Worm (Caenorhabditis elegans): ENCODE measurements around the gene ttm-1.
A peak's percentile ranks its signal among the peaks of the same experiment; 100 is the strongest.

The ttm-1 gene

DNA sequence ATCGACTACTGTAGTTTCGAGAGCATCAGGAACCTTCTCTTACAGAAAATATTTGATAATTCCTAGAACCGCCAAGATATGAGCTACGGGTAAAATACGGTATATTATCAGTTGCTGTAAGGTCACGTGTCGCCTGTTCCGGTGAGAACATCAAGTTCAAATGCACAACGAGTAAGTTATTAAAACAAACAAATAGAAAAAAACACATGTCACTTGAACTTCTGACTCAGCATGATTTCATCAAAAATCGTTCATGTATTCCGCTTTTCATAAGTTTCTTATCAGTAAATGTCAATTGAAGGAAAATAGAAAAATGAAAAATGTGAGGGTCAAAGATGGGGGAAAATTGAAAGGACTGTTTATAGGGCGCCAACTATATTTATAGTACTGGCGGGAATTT, 6.1 kb downstream of the ttm-1 start:
- peak; percentile 60 for TF ChIP-seq pqm-1 (tag; optimal IDR thresholded peaks at IDR 0.05)
- TF ChIP-seq ceh-82 (tag; optimal IDR thresholded peaks at IDR 0.05), result no peak
- TF ChIP-seq jun-1 (tag; optimal IDR thresholded peaks at IDR 0.05), result peak; percentile 18
- peak; percentile 52 for TF ChIP-seq pha-4 (tag; optimal IDR thresholded peaks at IDR 0.05)
- TF ChIP-seq lsy-12 (tag; optimal IDR thresholded peaks at IDR 0.05), result no peak
- peak; percentile 81 for TF ChIP-seq elt-2 (tag; optimal IDR thresholded peaks at IDR 0.05)
- no peak for TF ChIP-seq elt-3 (tag; optimal IDR thresholded peaks at IDR 0.05)

DNA sequence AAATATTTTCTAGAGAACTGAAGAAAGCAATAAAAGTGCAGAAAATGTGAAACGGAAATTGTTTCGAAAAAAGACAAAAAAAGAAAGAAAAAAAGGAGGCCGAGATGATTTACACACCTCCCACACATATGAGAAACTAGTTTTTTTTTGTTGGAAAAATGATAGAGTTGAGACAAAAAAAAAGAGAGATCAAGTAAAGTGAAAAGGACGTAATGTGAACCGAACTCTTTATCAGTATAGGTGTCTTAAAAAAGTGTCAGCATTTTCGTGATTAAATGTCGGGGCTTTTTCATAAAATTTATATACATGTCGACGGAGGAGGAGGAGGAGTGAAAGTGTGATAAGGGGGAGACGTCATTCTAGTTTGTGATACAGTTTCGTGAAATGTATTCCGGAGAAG, 7.5 kb downstream of the ttm-1 start:
- TF ChIP-seq pqm-1 (tag; optimal IDR thresholded peaks at IDR 0.05) (peak; percentile 39), jun-1 (tag; optimal IDR thresholded peaks at IDR 0.05) (peak; percentile 42), elt-2 (tag; optimal IDR thresholded peaks at IDR 0.05) (peak; percentile 90), zag-1 (tag; optimal IDR thresholded peaks at IDR 0.05) (no peak)

DNA sequence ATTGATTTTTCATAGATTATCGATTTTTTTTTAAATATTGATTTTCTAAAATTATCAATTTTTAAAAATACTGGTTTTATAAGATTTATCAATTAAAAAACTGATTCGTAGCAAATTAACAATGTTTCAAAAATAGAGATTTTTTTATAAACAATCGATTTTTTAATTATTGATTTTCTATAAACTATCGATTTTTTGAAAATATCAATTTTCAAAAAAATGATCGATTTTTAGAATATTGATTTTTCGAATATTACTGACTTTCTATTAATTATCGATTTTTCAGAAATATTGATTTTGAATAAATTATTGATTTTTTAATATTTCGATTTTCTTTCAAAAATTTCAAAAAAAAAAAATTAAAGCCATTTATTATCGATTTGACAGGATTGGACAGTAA, 14.2 kb downstream of the ttm-1 start:
- TF ChIP-seq ceh-28 (tag; optimal IDR thresholded peaks at IDR 0.05), result peak; percentile 98
- TF ChIP-seq nhr-237 (tag; optimal IDR thresholded peaks at IDR 0.05), result no peak

DNA sequence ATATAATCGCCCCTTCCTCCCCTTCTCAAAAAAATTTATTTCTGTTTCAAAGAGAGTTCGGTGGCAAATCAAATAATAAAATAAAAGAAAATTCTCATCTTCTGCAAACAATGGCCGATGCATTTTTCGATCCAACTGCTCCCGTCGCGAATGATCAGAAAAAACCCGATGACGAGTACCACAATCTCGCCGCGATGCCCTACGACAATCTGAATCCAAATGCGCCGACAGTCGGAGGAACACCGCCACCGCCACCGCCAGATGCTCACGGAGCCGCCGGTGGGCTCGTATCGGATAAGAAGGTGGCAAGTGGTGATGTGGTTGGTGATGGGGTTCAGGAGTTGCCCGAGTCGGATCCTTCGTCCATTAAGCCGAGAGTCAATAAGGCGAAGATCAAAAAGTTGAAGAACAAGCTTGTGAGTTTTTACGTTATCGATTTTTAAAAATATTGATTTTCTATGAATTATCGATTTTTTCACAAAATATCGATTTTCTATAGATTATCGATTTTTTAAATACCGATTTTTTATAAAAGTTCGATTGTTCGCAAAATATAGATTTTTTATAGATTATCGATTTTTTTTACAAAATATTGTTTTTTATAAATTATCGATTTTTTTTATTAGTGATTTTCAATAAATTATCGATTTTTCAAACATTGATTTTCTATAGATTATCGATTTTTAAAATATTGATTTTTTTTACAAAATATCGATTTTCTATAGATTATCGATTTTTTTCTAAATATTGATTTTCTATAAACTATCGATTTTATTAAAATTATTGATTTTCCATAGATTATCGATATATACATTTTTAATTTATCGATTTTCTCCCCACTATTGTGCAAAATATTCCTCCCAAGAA, 15.2 kb downstream of the ttm-1 start, which contains the start of gene Y39E4A.1:
Y39E4A.1 (plus strand) TSS at position 51 of the 867 bp plus-strand sequence.
- TF ChIP-seq ceh-82 (tag; optimal IDR thresholded peaks at IDR 0.05), result no peak
- no peak for TF ChIP-seq nhr-28 (tag; optimal IDR thresholded peaks at IDR 0.05)
- no peak for TF ChIP-seq pha-4 (tag; optimal IDR thresholded peaks at IDR 0.05)
- peak; percentile 99 for TF ChIP-seq ceh-28 (tag; optimal IDR thresholded peaks at IDR 0.05)

DNA sequence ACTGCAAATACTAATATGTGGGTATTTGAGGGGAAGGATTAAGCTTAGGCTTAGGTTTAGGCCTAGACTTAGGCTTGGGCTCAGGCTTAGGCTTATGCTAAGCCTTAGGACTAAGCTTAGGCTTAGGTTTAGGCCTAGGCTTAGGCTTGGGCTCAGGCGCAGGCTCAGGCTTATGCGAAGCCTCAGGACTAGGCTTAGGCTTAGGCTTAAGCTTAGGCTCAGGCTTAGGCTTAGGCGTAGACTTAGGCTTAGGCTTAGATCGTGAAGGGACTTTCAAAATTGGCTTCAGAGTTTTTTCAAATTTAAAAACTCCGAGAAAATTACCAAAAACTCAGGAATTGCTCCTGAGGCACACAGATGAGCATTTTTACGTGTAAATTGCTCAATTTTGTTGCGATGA, 21.7 kb downstream of the ttm-1 start:
- TF ChIP-seq mdl-1 (tag; optimal IDR thresholded peaks at IDR 0.05) (no peak), jun-1 (tag; optimal IDR thresholded peaks at IDR 0.05) (no peak), nhr-77 (tag; optimal IDR thresholded peaks at IDR 0.05) (no peak), unc-39 (tag; optimal IDR thresholded peaks at IDR 0.05) (no peak), nhr-76 (tag; optimal IDR thresholded peaks at IDR 0.05) (no peak), ZK546.5 (tag; optimal IDR thresholded peaks at IDR 0.05) (no peak), daf-12 (tag; optimal IDR thresholded peaks at IDR 0.05) (no peak), skn-1 (tag; optimal IDR thresholded peaks at IDR 0.05) (no peak), pqm-1 (tag; optimal IDR thresholded peaks at IDR 0.05) (no peak), lin-39 (tag; optimal IDR thresholded peaks at IDR 0.05) (no peak), nhr-25 (tag; optimal IDR thresholded peaks at IDR 0.05) (no peak), unc-62 (GFP tag; optimal IDR thresholded peaks at IDR 0.05) (no peak), lin-15B (tag; optimal IDR thresholded peaks at IDR 0.05) (no peak), nhr-43 (tag; optimal IDR thresholded peaks at IDR 0.05; ENCODE audit: poor library complexity, severe bottlenecking) (no peak), ztf-11 (tag; optimal IDR thresholded peaks at IDR 0.05) (no peak), nhr-23 (tag; optimal IDR thresholded peaks at IDR 0.05) (no peak), pha-4 (tag; optimal IDR thresholded peaks at IDR 0.05) (no peak), elt-2 (tag; optimal IDR thresholded peaks at IDR 0.05) (no peak), nhr-67 (tag; optimal IDR thresholded peaks at IDR 0.05) (no peak)

DNA sequence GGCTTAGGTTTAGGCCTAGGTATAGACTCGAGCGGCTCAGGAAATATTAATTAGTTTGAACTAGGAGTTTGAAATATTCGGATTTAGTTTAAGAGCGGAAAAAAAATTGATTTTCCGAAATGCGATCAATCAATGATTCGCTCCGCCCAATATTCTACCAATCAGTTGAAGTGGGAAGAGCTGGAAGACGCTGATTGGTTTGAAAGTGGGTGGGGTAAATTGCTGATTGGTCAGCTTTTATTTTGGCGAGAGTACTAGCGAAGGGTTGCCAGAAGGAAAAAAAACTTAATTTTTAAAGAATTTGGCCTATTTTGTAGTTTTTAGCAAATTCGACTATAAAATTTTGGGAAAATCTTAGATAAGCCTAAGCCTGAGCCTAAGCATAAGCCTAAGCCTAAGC, 22.7 kb downstream of the ttm-1 start:
- no peak for TF ChIP-seq elt-3 (tag; optimal IDR thresholded peaks at IDR 0.05)
- TF ChIP-seq nfya-1 (tag; optimal IDR thresholded peaks at IDR 0.05; ENCODE audit: insufficient read depth), result peak; percentile 96

DNA sequence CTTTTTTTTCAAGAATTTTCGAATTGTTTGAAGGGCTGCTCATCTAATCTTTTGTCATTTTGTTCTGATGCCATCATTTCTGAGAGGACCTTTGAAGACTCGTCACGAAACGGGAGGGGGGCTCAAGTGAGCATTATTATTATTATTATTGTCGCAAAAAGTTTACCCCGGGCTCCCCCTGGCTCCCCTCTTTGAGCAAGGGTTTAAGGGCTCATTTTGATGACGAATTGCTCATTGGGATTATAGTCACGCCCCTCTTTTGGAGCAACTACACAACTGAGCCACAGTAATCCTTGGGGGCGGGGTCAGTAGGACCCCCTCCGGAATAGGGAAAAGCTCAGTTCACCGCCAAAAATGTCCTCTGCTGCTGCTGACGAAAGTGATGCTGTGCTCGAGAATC, 24.5 kb downstream of the ttm-1 start, which contains the start of gene unc-25:
unc-25 (plus strand) TSS at position 345 of the 400 bp plus-strand sequence.
- TF ChIP-seq nhr-11 (tag; optimal IDR thresholded peaks at IDR 0.05) (no peak), skn-1 (tag; optimal IDR thresholded peaks at IDR 0.05) (no peak), snpc-4 (tag; optimal IDR thresholded peaks at IDR 0.05) (no peak), aly-2 (tag; optimal IDR thresholded peaks at IDR 0.05) (no peak), pha-4 (tag; optimal IDR thresholded peaks at IDR 0.05) (no peak), elt-1 (tag; optimal IDR thresholded peaks at IDR 0.05) (no peak), nfya-1 (tag; optimal IDR thresholded peaks at IDR 0.05; ENCODE audit: insufficient read depth) (peak; percentile 16), unc-39 (tag; optimal IDR thresholded peaks at IDR 0.05) (no peak), nhr-12 (tag; optimal IDR thresholded peaks at IDR 0.05) (no peak), lin-15B (tag; optimal IDR thresholded peaks at IDR 0.05) (no peak), jun-1 (tag; optimal IDR thresholded peaks at IDR 0.05) (no peak), lin-39 (tag; optimal IDR thresholded peaks at IDR 0.05) (peak; percentile 57), daf-12 (tag; optimal IDR thresholded peaks at IDR 0.05) (no peak)

All from whole organism, L3 larva.